Fruit fly (Drosophila melanogaster) whole organism, embryonic: Measurements from ENCODE around the gene CG31538.

ENCODE experiments used
- BEAF-32 ChIP-seq: fragments of 200-800 bp; sonication (Bioruptor generic); optimal IDR thresholded peaks from 3 replicates; lab custom pipeline; 2017; ENCODE audit warnings: missing biosample characterization, missing genetic modification characterization, mild to moderate bottlenecking, moderate library complexity, missing genetic modification reagents
- CG10209 ChIP-seq: fragments of 200-800 bp; sonication (Bioruptor generic); optimal IDR thresholded peaks from 3 replicates; lab custom pipeline; 2017; ENCODE audit warnings: missing biosample characterization, mild to moderate bottlenecking, missing genetic modification characterization, missing genetic modification reagents
- CG10979 ChIP-seq: fragments of 200-800 bp; sonication (Bioruptor generic); optimal IDR thresholded peaks from 2 replicates; lab custom pipeline; 2018; ENCODE audit warnings: missing biosample characterization, mild to moderate bottlenecking, missing genetic modification characterization, moderate library complexity
- CG11456 ChIP-seq: fragments of 200-800 bp; sonication (Bioruptor generic); IDR thresholded peaks from 3 replicates; pipeline ENCODE4 v1.3.6; 2022; ENCODE audit warnings: missing biosample characterization, missing genetic modification characterization
- CG12659 ChIP-seq: fragments of 200-800 bp; sonication (Bioruptor generic); optimal IDR thresholded peaks from 3 replicates; lab custom pipeline; 2017; ENCODE audit warnings: mild to moderate bottlenecking, missing biosample characterization, missing genetic modification reagents, missing genetic modification characterization
- CG15696 ChIP-seq: fragments of 200-800 bp; sonication (Bioruptor generic); optimal IDR thresholded peaks from 2 replicates; lab custom pipeline; 2019; ENCODE audit warnings: missing biosample characterization, mild to moderate bottlenecking, missing genetic modification characterization, moderate library complexity
- CG17328 ChIP-seq: fragments of 200-800 bp; sonication (Bioruptor generic); IDR thresholded peaks from 2 replicates; pipeline ENCODE4 v1.3.6; 2022; ENCODE audit warnings: missing biosample characterization, missing genetic modification characterization
- CG17359 ChIP-seq: fragments of 200-800 bp; sonication (Bioruptor generic); optimal IDR thresholded peaks from 3 replicates; lab custom pipeline; 2018; ENCODE audit warnings: missing biosample characterization, mild to moderate bottlenecking, missing genetic modification characterization, moderate library complexity
- CG17361 ChIP-seq: fragments of 200-800 bp; sonication (Bioruptor generic); IDR thresholded peaks from 3 replicates; pipeline ENCODE4 v1.3.6; 2022; ENCODE audit warnings: missing biosample characterization, missing genetic modification characterization
- CG17568 ChIP-seq: fragments of 200-800 bp; sonication (Bioruptor generic); optimal IDR thresholded peaks from 2 replicates; lab custom pipeline; 2018; ENCODE audit warnings: missing biosample characterization, mild to moderate bottlenecking, missing genetic modification characterization, moderate library complexity
- CG18476 ChIP-seq: fragments of 200-800 bp; sonication (Bioruptor generic); optimal IDR thresholded peaks from 2 replicates; lab custom pipeline; 2016; ENCODE audit warnings: missing biosample characterization, mild to moderate bottlenecking, missing genetic modification characterization
- CG2129 ChIP-seq: fragments of 200-800 bp; sonication (Bioruptor generic); IDR thresholded peaks from 2 replicates; pipeline ENCODE4 v1.3.6; 2022; ENCODE audit warnings: missing biosample characterization, missing genetic modification characterization; ENCODE audit not compliant: partially characterized antibody
- CG2199 ChIP-seq: fragments of 200-800 bp; sonication (Bioruptor generic); IDR thresholded peaks from 3 replicates; pipeline ENCODE4 v1.3.6; 2022; ENCODE audit warnings: missing biosample characterization, missing genetic modification characterization
- CG2202 ChIP-seq: fragments of 200-800 bp; sonication (Bioruptor generic); optimal IDR thresholded peaks from 2 replicates; lab custom pipeline; 2018; ENCODE audit warnings: missing biosample characterization, mild to moderate bottlenecking, missing genetic modification characterization
- CG3281 ChIP-seq: fragments of 200-800 bp; sonication (Bioruptor generic); optimal IDR thresholded peaks from 3 replicates; lab custom pipeline; 2017; ENCODE audit warnings: missing biosample characterization, mild to moderate bottlenecking, missing genetic modification characterization
- CG6813 ChIP-seq: fragments of 200-800 bp; sonication (Bioruptor generic); optimal IDR thresholded peaks from 2 replicates; lab custom pipeline; 2017; ENCODE audit warnings: missing biosample characterization, missing genetic modification characterization, mild to moderate bottlenecking, moderate library complexity, missing genetic modification reagents
- CG7271 ChIP-seq: fragments of 200-800 bp; sonication (Bioruptor generic); optimal IDR thresholded peaks from 2 replicates; lab custom pipeline; 2018; ENCODE audit warnings: missing biosample characterization, mild to moderate bottlenecking, missing genetic modification characterization, moderate library complexity
- CG8281 ChIP-seq: fragments of 200-800 bp; sonication (Bioruptor generic); optimal IDR thresholded peaks from 2 replicates; lab custom pipeline; 2018; ENCODE audit warnings: missing biosample characterization, mild to moderate bottlenecking, missing genetic modification characterization, moderate library complexity
- CG8290 ChIP-seq, 3 experiments: fragments of 200-800 bp; sonication (Bioruptor generic); optimal IDR thresholded peaks; 2 replicates each; lab custom pipeline; 2016 to 2019; ENCODE audit warnings: missing biosample characterization in 3 of 3, missing genetic modification characterization in 3 of 3, mild to moderate bottlenecking in 2 of 3, moderate library complexity in 1 of 3
- Deaf1 ChIP-seq: fragments of 200-800 bp; optimal IDR thresholded peaks from 3 replicates; lab custom pipeline; 2019; ENCODE audit warnings: missing biosample characterization, mild to moderate bottlenecking, missing genetic modification characterization, moderate library complexity
- Eip74EF ChIP-seq, 2 experiments: fragments of 200-800 bp in 1 of 2; fragments of >200 bp in 1 of 2; sonication (Bioruptor generic) in 1 of 2; optimal IDR thresholded peaks; 2 replicates each; lab custom pipeline; 2017 to 2019; ENCODE audit warnings: missing biosample characterization in 2 of 2, missing genetic modification characterization in 2 of 2, mild to moderate bottlenecking in 1 of 2, moderate library complexity in 1 of 2
- Fer3 ChIP-seq: fragments of 200-800 bp; sonication (Bioruptor generic); optimal IDR thresholded peaks from 2 replicates; lab custom pipeline; 2018; ENCODE audit warnings: missing biosample characterization, mild to moderate bottlenecking, missing genetic modification characterization, moderate library complexity
- HLHmδ ChIP-seq: fragments of 200-800 bp; sonication (Bioruptor generic); optimal IDR thresholded peaks from 2 replicates; lab custom pipeline; 2018; ENCODE audit warnings: missing biosample characterization, mild to moderate bottlenecking, missing genetic modification characterization, moderate library complexity
- Hand ChIP-seq: fragments of 200-800 bp; sonication (Bioruptor generic); optimal IDR thresholded peaks from 2 replicates; lab custom pipeline; 2017; ENCODE audit warnings: mild to moderate bottlenecking, missing biosample characterization, missing genetic modification reagents, missing genetic modification characterization
- Hmr ChIP-seq: fragments of 200-800 bp; sonication (Bioruptor generic); optimal IDR thresholded peaks from 3 replicates; lab custom pipeline; 2017; ENCODE audit warnings: mild to moderate bottlenecking, missing biosample characterization, missing genetic modification reagents, missing genetic modification characterization
- Kr ChIP-seq: fragments of 200-800 bp; sonication (Bioruptor generic); optimal IDR thresholded peaks from 2 replicates; lab custom pipeline; 2017; ENCODE audit warnings: missing biosample characterization, mild to moderate bottlenecking, missing genetic modification characterization
- MBD-R2 ChIP-seq: fragments of 200-800 bp; sonication (Bioruptor generic); IDR thresholded peaks from 2 replicates; pipeline ENCODE4 v1.3.6; 2022; ENCODE audit warnings: missing biosample characterization, missing genetic modification characterization
- NC2α ChIP-seq: fragments of 200-800 bp; sonication (Bioruptor generic); optimal IDR thresholded peaks from 2 replicates; lab custom pipeline; 2016; ENCODE audit warnings: missing biosample characterization, missing genetic modification characterization
- Nf-YC ChIP-seq: fragments of 200-800 bp; optimal IDR thresholded peaks from 3 replicates; lab custom pipeline; 2019; ENCODE audit warnings: missing biosample characterization, mild to moderate bottlenecking, missing genetic modification characterization, moderate library complexity
- Sox100B ChIP-seq: fragments of 200-800 bp; sonication (Bioruptor generic); optimal IDR thresholded peaks from 3 replicates; lab custom pipeline; 2018; ENCODE audit warnings: missing biosample characterization, mild to moderate bottlenecking, missing genetic modification characterization
- YL-1 ChIP-seq: fragments of 200-800 bp; sonication (Bioruptor generic); optimal IDR thresholded peaks from 3 replicates; lab custom pipeline; 2017; ENCODE audit warnings: missing biosample characterization, mild to moderate bottlenecking, missing genetic modification characterization
- ara ChIP-seq: fragments of 200-800 bp; sonication (Bioruptor generic); IDR thresholded peaks from 2 replicates; pipeline ENCODE4 v1.3.6; 2022; ENCODE audit warnings: missing biosample characterization, missing genetic modification characterization
- ase ChIP-seq: fragments of 200-800 bp; sonication (Bioruptor generic); IDR thresholded peaks from 3 replicates; pipeline ENCODE4 v1.3.6; 2022; ENCODE audit warnings: missing biosample characterization, missing genetic modification characterization
- bowl ChIP-seq: fragments of 200-800 bp; sonication (Bioruptor generic); IDR thresholded peaks from 2 replicates; pipeline ENCODE4 v1.3.6; 2022; ENCODE audit warnings: missing biosample characterization, missing genetic modification characterization
- bsh ChIP-seq, 2 experiments: fragments of 200-800 bp; sonication (Bioruptor generic); optimal IDR thresholded peaks; 2 replicates each; lab custom pipeline; 2017 to 2018; ENCODE audit warnings: mild to moderate bottlenecking in 2 of 2, missing biosample characterization in 2 of 2, missing genetic modification characterization in 2 of 2, moderate library complexity in 1 of 2
- cad ChIP-seq: fragments of >200 bp; optimal IDR thresholded peaks from 2 replicates; lab custom pipeline; 2017; ENCODE audit warnings: missing biosample characterization, missing genetic modification characterization
- chinmo ChIP-seq: fragments of 200-800 bp; sonication (Bioruptor generic); IDR thresholded peaks from 4 replicates; pipeline ENCODE4 v1.3.6; 2022; ENCODE audit warnings: missing biosample characterization, missing genetic modification characterization; ENCODE audit not compliant: partially characterized antibody
- dm ChIP-seq: fragments of 200-800 bp; sonication (Bioruptor generic); optimal IDR thresholded peaks from 3 replicates; lab custom pipeline; 2016; ENCODE audit warnings: missing biosample characterization, missing genetic modification characterization
- lbe ChIP-seq: fragments of 200-800 bp; sonication (Bioruptor generic); optimal IDR thresholded peaks from 2 replicates; lab custom pipeline; 2016; ENCODE audit warnings: missing biosample characterization, mild to moderate bottlenecking, missing genetic modification characterization
- pho ChIP-seq: fragments of 200-800 bp; sonication (Bioruptor generic); optimal IDR thresholded peaks from 2 replicates; lab custom pipeline; 2016; ENCODE audit warnings: missing biosample characterization, missing genetic modification characterization
- seq ChIP-seq: fragments of 200-800 bp; sonication (Bioruptor generic); IDR thresholded peaks from 2 replicates; pipeline ENCODE4 v1.3.6; 2022; ENCODE audit warnings: missing biosample characterization, missing genetic modification characterization
- sug ChIP-seq: fragments of 200-800 bp; optimal IDR thresholded peaks from 2 replicates; lab custom pipeline; 2019; ENCODE audit warnings: missing biosample characterization, mild to moderate bottlenecking, missing genetic modification characterization, moderate library complexity
- tap ChIP-seq: fragments of 200-800 bp; optimal IDR thresholded peaks from 3 replicates; lab custom pipeline; 2019; ENCODE audit warnings: missing biosample characterization, mild to moderate bottlenecking, missing genetic modification characterization, moderate library complexity
- tll ChIP-seq, 2 experiments: fragments of 200-800 bp in 1 of 2; fragments of >200 bp in 1 of 2; sonication (Bioruptor generic) in 1 of 2; optimal IDR thresholded peaks; 2 replicates each; lab custom pipeline; 2017 to 2019; ENCODE audit warnings: missing biosample characterization in 2 of 2, missing genetic modification characterization in 2 of 2, mild to moderate bottlenecking in 1 of 2, moderate library complexity in 1 of 2
- twi ChIP-seq: fragments of 200-800 bp; optimal IDR thresholded peaks from 2 replicates; lab custom pipeline; 2019; ENCODE audit warnings: missing biosample characterization, mild to moderate bottlenecking, missing genetic modification characterization, moderate library complexity
- zfh1 ChIP-seq: fragments of 200-800 bp; sonication (Bioruptor generic); IDR thresholded peaks from 3 replicates; pipeline ENCODE4 v1.3.6; 2022; ENCODE audit warnings: missing biosample characterization, missing genetic modification characterization

Gene CG31538

DNA sequence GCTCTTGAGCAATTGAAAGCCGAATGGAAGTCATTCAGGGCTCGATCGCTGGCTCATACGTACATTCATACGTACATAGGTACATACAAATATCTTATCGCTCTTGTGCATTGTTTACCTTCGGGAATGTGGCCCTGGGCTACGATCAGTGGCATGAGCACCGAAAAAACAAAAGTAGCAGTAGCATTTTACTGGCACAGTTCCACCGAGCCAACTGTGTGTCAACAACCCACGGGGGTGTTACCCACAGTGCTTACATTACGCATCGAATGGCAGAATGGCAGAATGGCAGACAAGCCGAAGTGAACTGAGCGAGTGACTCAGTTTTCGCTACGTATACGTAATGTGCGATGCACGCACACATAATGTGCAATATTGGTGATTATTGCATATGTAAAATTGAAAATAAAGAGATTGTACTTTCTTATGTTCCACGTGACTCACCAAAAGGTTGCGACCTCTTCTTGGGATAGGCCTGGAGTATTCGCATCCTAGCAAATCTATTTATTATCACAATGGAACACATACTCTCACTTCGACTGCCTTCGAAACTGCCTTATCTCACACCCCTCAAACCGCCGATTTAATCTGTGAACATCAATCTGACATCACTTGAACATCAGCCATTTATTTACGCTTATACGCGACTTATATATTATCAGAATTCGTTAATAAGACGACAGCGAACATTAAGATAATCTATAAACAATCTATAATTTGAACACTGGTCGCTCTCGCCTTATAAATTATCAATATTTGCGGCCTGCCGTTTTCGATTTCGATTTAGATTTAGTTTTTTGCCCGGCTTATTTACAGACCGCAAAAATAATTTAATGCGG, 25.5 kb upstream of the CG31538 start (continued):
- TF ChIP-seq CG2202 (tag; lab: Kevin White, UChicago) (peak; percentile 10), pho (peak; percentile 3), CG15696 (peak; percentile 37), CG18476 (GFP tag; lab: Kevin White, UChicago) (no peak), CG11456 (GFP tag; lab: Robert Waterston, UW) (0 out of 3 replicates have a peak, but pooled peaks have one; percentile 54), ara (GFP tag; lab: Robert Waterston, UW) (0 out of 2 replicates have a peak, but pooled peaks have one; percentile 25), seq (GFP tag; lab: Robert Waterston, UW) (0 out of 2 replicates have a peak, but pooled peaks have one; percentile 42), CG17568 (GFP tag; lab: Kevin White, UChicago) (no peak), Eip74EF (GFP tag; optimal IDR thresholded peaks at IDR 0.05; lab: Kevin White, UChicago) (no peak), CG10979 (tag; lab: Kevin White, UChicago) (no peak), ase (no peak), YL-1 (no peak), Deaf1 (tag; lab: Kevin White, UChicago) (peak; percentile 15), dm (GFP tag; lab: Kevin White, UChicago) (no peak), NC2α (GFP tag; lab: Kevin White, UChicago) (no peak), lbe (GFP tag; lab: Kevin White, UChicago) (no peak), Fer3 (tag; lab: Kevin White, UChicago) (no peak), CG2129 (no peak), bsh (GFP tag; optimal IDR thresholded peaks at IDR 0.05; lab: Kevin White, UChicago) (no peak), MBD-R2 (GFP tag; lab: Robert Waterston, UW) (no peak), chinmo (GFP tag; lab: Robert Waterston, UW) (0 out of 4 replicates have a peak, but pooled peaks have one; percentile 39), CG8290 (GFP tag; optimal IDR thresholded peaks at IDR 0.05; lab: Kevin White, UChicago) (no peak), CG8290 (tag; optimal IDR thresholded peaks at IDR 0.05; lab: Kevin White, UChicago) (peak in 1 of 2 experiments; percentile 44), CG2199 (GFP tag; lab: Robert Waterston, UW) (peak; percentile 84; the same call in 1 of the 3 replicates), tll (GFP tag; optimal IDR thresholded peaks at IDR 0.05; lab: Kevin White, UChicago) (peak in 1 of 2 experiments; percentile 81), CG10209 (GFP tag; lab: Kevin White, UChicago) (no peak), Hand (no peak), CG12659 (GFP tag; lab: Kevin White, UChicago) (peak; percentile 7), CG3281 (GFP tag; lab: Kevin White, UChicago) (no peak), cad (no peak), HLHmδ (GFP tag; lab: Kevin White, UChicago) (peak; percentile 62), Nf-YC (tag; lab: Kevin White, UChicago) (no peak), CG17359 (tag; lab: Kevin White, UChicago) (no peak), CG17361 (GFP tag; lab: Robert Waterston, UW) (no peak), twi (tag; lab: Kevin White, UChicago) (no peak), sug (tag; lab: Kevin White, UChicago) (peak; percentile 60), CG6813 (GFP tag; lab: Kevin White, UChicago) (peak; percentile 27), CG7271 (no peak), zfh1 (peak; percentile 37; the same call in 1 of the 3 replicates), Sox100B (GFP tag; lab: Kevin White, UChicago) (peak; percentile 28), tap (tag; lab: Kevin White, UChicago) (peak; percentile 20), BEAF-32 (GFP tag; lab: Kevin White, UChicago) (no peak), CG17328 (GFP tag; lab: Robert Waterston, UW) (0 out of 2 replicates have a peak, but pooled peaks have one; percentile 6), Hmr (GFP tag; lab: Kevin White, UChicago) (no peak), Kr (GFP tag; lab: Kevin White, UChicago) (peak; percentile 29), bowl (GFP tag; lab: Robert Waterston, UW) (no peak), CG8281 (tag; lab: Kevin White, UChicago) (peak; percentile 34)
